Worm (Caenorhabditis elegans) whole organism, young adult: ENCODE results near the gene cest-32.

ENCODE experiments used
- ama-1 ChIP-seq, 3 experiments: fragments of 150-350 bp in 1 of 3; sonication (generic microtip) in 2 of 3; optimal IDR thresholded peaks; 2 replicates each; lab custom pipeline; 2014 to 2018; ENCODE audit warnings: missing biosample characterization in 2 of 3, missing genetic modification characterization in 2 of 3, missing genetic modification reagents in 2 of 3
- ceh-100 ChIP-seq: fragments of 200-800 bp; sonication (Bioruptor generic); IDR thresholded peaks from 2 replicates; pipeline ENCODE4 v1.3.6; 2022; ENCODE audit warnings: missing genetic modification reagents, missing genetic modification characterization, missing compliant biosample characterization
- him-1 ChIP-seq: sonication (generic microtip); optimal IDR thresholded peaks from 2 replicates; lab custom pipeline; 2016; ENCODE audit warnings: missing genotype, missing genetic modification reagents, missing genetic modification characterization, missing compliant biosample characterization
- pha-4 ChIP-seq: fragments of 150-350 bp; sonication (generic microtip); optimal IDR thresholded peaks from 2 replicates; lab custom pipeline; 2014; ENCODE audit warnings: missing biosample characterization, missing genetic modification reagents, missing genetic modification characterization
- repo-1 ChIP-seq: sonication (generic microtip); optimal IDR thresholded peaks from 2 replicates; lab custom pipeline; 2017; ENCODE audit warnings: mild to moderate bottlenecking, missing genetic modification characterization, missing compliant biosample characterization
- snpc-1.1 ChIP-seq: sonication (generic microtip); optimal IDR thresholded peaks from 2 replicates; lab custom pipeline; 2017; ENCODE audit warnings: missing genetic modification characterization, mild to moderate bottlenecking, missing compliant biosample characterization, antibody characterized with exemption, moderate library complexity, missing genotype, missing genetic modification reagents; ENCODE audit not compliant: insufficient read depth
- snpc-3.4 ChIP-seq: sonication (generic microtip); optimal IDR thresholded peaks from 2 replicates; lab custom pipeline; 2017; ENCODE audit warnings: missing genetic modification characterization, mild to moderate bottlenecking, missing compliant biosample characterization, antibody characterized with exemption, moderate library complexity, missing genotype, missing genetic modification reagents
- unc-62 ChIP-seq: fragments of 150-350 bp; optimal IDR thresholded peaks from 2 replicates; lab custom pipeline; 2014; ENCODE audit warnings: missing biosample characterization, missing genetic modification reagents, missing genetic modification characterization

ce11 chrV:5273770-5274169 lies 40.1 kb upstream of the cest-32 start, which contains the start of gene natc-2:
- TF ChIP-seq ama-1 (optimal IDR thresholded peaks at IDR 0.05; lab: Kevin White, UChicago) (no peak), ama-1 (GFP tag; optimal IDR thresholded peaks at IDR 0.05; lab: Kevin White, UChicago) (no peak), snpc-1.1 (no peak), pha-4 (tag; lab: Kevin White, UChicago) (no peak), unc-62 (GFP tag; lab: Kevin White, UChicago) (no peak), repo-1 (tag; lab: Kevin White, UChicago) (no peak), snpc-3.4 (no peak), him-1 (tag; lab: Kevin White, UChicago) (no peak), ceh-100 (GFP tag; lab: Robert Waterston, UW) (no peak)
